Worm (Caenorhabditis elegans) whole organism, young adult: ENCODE results near the gene F49C5.12.

Experiments
- B0336.3 ChIP-seq: fragments of 200-800 bp; sonication (Bioruptor generic); IDR thresholded peaks from 2 replicates; pipeline ENCODE4 v1.3.6; 2022; ENCODE audit warnings: missing genetic modification characterization, missing compliant biosample characterization
- D2030.7 ChIP-seq: fragments of 200-800 bp; sonication (Bioruptor generic); IDR thresholded peaks from 2 replicates; pipeline ENCODE4 v1.3.6; 2022; ENCODE audit warnings: missing genetic modification reagents, missing genetic modification characterization, missing compliant biosample characterization
- F22D6.2 ChIP-seq: sonication (generic microtip); optimal IDR thresholded peaks from 2 replicates; lab custom pipeline; 2016; ENCODE audit warnings: mild to moderate bottlenecking, missing genetic modification characterization, missing compliant biosample characterization
- F37B4.10 ChIP-seq: fragments of 200-800 bp; sonication (Bioruptor generic); IDR thresholded peaks from 2 replicates; pipeline ENCODE4 v1.3.6; 2022; ENCODE audit warnings: missing genetic modification characterization, missing compliant biosample characterization
- F39B2.1 ChIP-seq: fragments of 200-800 bp; sonication (Bioruptor generic); IDR thresholded peaks from 2 replicates; pipeline ENCODE4 v1.3.6; 2022; ENCODE audit warnings: missing genetic modification reagents, missing genetic modification characterization, missing compliant biosample characterization
- F57A8.1 ChIP-seq: fragments of 200-800 bp; sonication (Bioruptor generic); optimal IDR thresholded peaks from 2 replicates; lab custom pipeline; 2018; ENCODE audit warnings: mild to moderate bottlenecking, missing genetic modification characterization, moderate library complexity, missing compliant biosample characterization
- K11D2.4 ChIP-seq: fragments of 200-800 bp; sonication (Bioruptor generic); IDR thresholded peaks from 2 replicates; pipeline ENCODE4 v1.3.6; 2022; ENCODE audit warnings: missing genetic modification reagents, missing genetic modification characterization, missing compliant biosample characterization
- K12H6.12 ChIP-seq: fragments of 200-800 bp; sonication (Bioruptor generic); optimal IDR thresholded peaks from 2 replicates; lab custom pipeline; 2018; ENCODE audit warnings: mild to moderate bottlenecking, missing genetic modification characterization, missing compliant biosample characterization
- T26A5.8 ChIP-seq: sonication (generic microtip); optimal IDR thresholded peaks from 2 replicates; lab custom pipeline; 2016; ENCODE audit warnings: missing genetic modification characterization, missing compliant biosample characterization
- Y53F4B.3 ChIP-seq: fragments of 200-800 bp; sonication (Bioruptor generic); IDR thresholded peaks from 2 replicates; pipeline ENCODE4 v1.3.6; 2022; ENCODE audit warnings: missing genetic modification reagents, missing genetic modification characterization, missing compliant biosample characterization
- Y95B8A.8 ChIP-seq: fragments of 200-800 bp; sonication (Bioruptor generic); IDR thresholded peaks from 2 replicates; pipeline ENCODE4 v1.3.6; 2022; ENCODE audit warnings: missing genetic modification reagents, missing genetic modification characterization, missing compliant biosample characterization
- aptf-2 ChIP-seq: fragments of 200-800 bp; sonication (Bioruptor generic); conservative IDR thresholded peaks from 2 replicates; pipeline ENCODE4 v1.3.6; 2022; ENCODE audit warnings: missing genetic modification reagents, missing genetic modification characterization, missing compliant biosample characterization
- bed-2 ChIP-seq: fragments of 200-800 bp; sonication (Bioruptor generic); IDR thresholded peaks from 2 replicates; pipeline ENCODE4 v1.3.6; 2022; ENCODE audit warnings: missing genetic modification reagents, missing genetic modification characterization, missing compliant biosample characterization
- cebp-2 ChIP-seq: fragments of 200-800 bp; sonication (Bioruptor generic); IDR thresholded peaks from 2 replicates; pipeline ENCODE4 v1.3.6; 2022; ENCODE audit warnings: missing genetic modification characterization, missing compliant biosample characterization
- ceh-40 ChIP-seq: fragments of 200-800 bp; sonication (Bioruptor generic); IDR thresholded peaks from 2 replicates; pipeline ENCODE4 v1.3.6; 2022; ENCODE audit warnings: missing genetic modification characterization, missing compliant biosample characterization
- ceh-58 ChIP-seq: fragments of 200-800 bp; sonication (Bioruptor generic); IDR thresholded peaks from 2 replicates; pipeline ENCODE4 v1.3.6; 2022; ENCODE audit warnings: missing genetic modification characterization, missing compliant biosample characterization
- ceh-79 ChIP-seq: sonication (generic microtip); optimal IDR thresholded peaks from 2 replicates; lab custom pipeline; 2017; ENCODE audit warnings: mild to moderate bottlenecking, missing genetic modification characterization, missing compliant biosample characterization
- chd-7 ChIP-seq: sonication (generic microtip); optimal IDR thresholded peaks from 2 replicates; lab custom pipeline; 2016; ENCODE audit warnings: mild to moderate bottlenecking, missing genetic modification characterization, moderate library complexity, missing compliant biosample characterization
- dox-1 ChIP-seq: fragments of 200-800 bp; sonication (Bioruptor generic); IDR thresholded peaks from 2 replicates; pipeline ENCODE4 v1.3.6; 2022; ENCODE audit warnings: missing genetic modification reagents, missing genetic modification characterization, missing compliant biosample characterization
- dpl-1 ChIP-seq: fragments of 150-350 bp; optimal IDR thresholded peaks from 2 replicates; lab custom pipeline; 2014; ENCODE audit warnings: missing biosample characterization, missing genetic modification reagents, missing genetic modification characterization
- egrh-3 ChIP-seq: fragments of 200-800 bp; sonication (Bioruptor generic); IDR thresholded peaks from 2 replicates; pipeline ENCODE4 v1.3.6; 2022; ENCODE audit warnings: missing genetic modification reagents, missing genetic modification characterization, missing compliant biosample characterization
- ekl-4 ChIP-seq: fragments of 200-800 bp; sonication (Bioruptor generic); IDR thresholded peaks from 2 replicates; pipeline ENCODE4 v1.3.6; 2022; ENCODE audit warnings: missing genetic modification reagents, missing genetic modification characterization, missing compliant biosample characterization
- gei-17 ChIP-seq: fragments of 200-800 bp; sonication (Bioruptor generic); optimal IDR thresholded peaks from 2 replicates; lab custom pipeline; 2018; ENCODE audit warnings: mild to moderate bottlenecking, missing genetic modification characterization, missing compliant biosample characterization
- hlh-12 ChIP-seq: sonication (generic microtip); optimal IDR thresholded peaks from 2 replicates; lab custom pipeline; 2016; ENCODE audit warnings: missing genetic modification characterization, missing compliant biosample characterization
- hlh-26 ChIP-seq: fragments of 200-800 bp; sonication (Bioruptor generic); conservative IDR thresholded peaks from 2 replicates; pipeline ENCODE4 v1.3.6; 2022; ENCODE audit warnings: missing genetic modification reagents, missing genetic modification characterization, missing compliant biosample characterization
- lag-1 ChIP-seq: fragments of 200-800 bp; sonication (Bioruptor generic); IDR thresholded peaks from 2 replicates; pipeline ENCODE4 v1.3.6; 2022; ENCODE audit warnings: missing genetic modification reagents, missing genetic modification characterization, missing compliant biosample characterization
- lin-40 ChIP-seq: sonication (generic microtip); optimal IDR thresholded peaks from 2 replicates; lab custom pipeline; 2016; ENCODE audit warnings: missing genetic modification characterization, mild to moderate bottlenecking, missing compliant biosample characterization, missing genotype, missing genetic modification reagents
- lsl-1 ChIP-seq: fragments of 200-800 bp; sonication (Bioruptor generic); optimal IDR thresholded peaks from 2 replicates; lab custom pipeline; 2018; ENCODE audit warnings: mild to moderate bottlenecking, missing genetic modification characterization, moderate library complexity, missing compliant biosample characterization
- madf-6 ChIP-seq: fragments of 200-800 bp; sonication (Bioruptor generic); IDR thresholded peaks from 2 replicates; pipeline ENCODE4 v1.3.6; 2022; ENCODE audit warnings: missing genetic modification reagents, missing genetic modification characterization, missing compliant biosample characterization
- madf-8 ChIP-seq: fragments of 200-800 bp; sonication (Bioruptor generic); conservative IDR thresholded peaks from 2 replicates; pipeline ENCODE4 v1.3.6; 2022; ENCODE audit warnings: missing genetic modification reagents, missing genetic modification characterization, missing compliant biosample characterization
- repo-1 ChIP-seq: sonication (generic microtip); optimal IDR thresholded peaks from 2 replicates; lab custom pipeline; 2017; ENCODE audit warnings: mild to moderate bottlenecking, missing genetic modification characterization, missing compliant biosample characterization
- rpc-1 ChIP-seq, 2 experiments: fragments of 150-350 bp in 1 of 2; sonication (generic microtip) in 1 of 2; optimal IDR thresholded peaks; 2 replicates each; lab custom pipeline; 2014 to 2018; ENCODE audit warnings: missing biosample characterization in 1 of 2, missing genetic modification characterization in 1 of 2, missing genetic modification reagents in 1 of 2, missing genotype in 1 of 2
- somi-1 ChIP-seq: fragments of 200-800 bp; sonication (Bioruptor generic); optimal IDR thresholded peaks from 2 replicates; lab custom pipeline; 2018; ENCODE audit warnings: mild to moderate bottlenecking, missing genetic modification characterization, missing compliant biosample characterization
- unc-130 ChIP-seq: sonication (generic microtip); optimal IDR thresholded peaks from 2 replicates; lab custom pipeline; 2016; ENCODE audit warnings: missing genetic modification reagents, missing genetic modification characterization, missing compliant biosample characterization
- xnd-1 ChIP-seq: sonication (generic microtip); optimal IDR thresholded peaks from 2 replicates; lab custom pipeline; 2016; ENCODE audit warnings: missing genotype, missing genetic modification reagents, missing genetic modification characterization, missing compliant biosample characterization
- zim-3 ChIP-seq: sonication (generic microtip); optimal IDR thresholded peaks from 2 replicates; lab custom pipeline; 2017; ENCODE audit warnings: mild to moderate bottlenecking, missing genetic modification characterization, moderate library complexity, missing compliant biosample characterization
- ztf-26 ChIP-seq: sonication (generic microtip); optimal IDR thresholded peaks from 2 replicates; lab custom pipeline; 2017; ENCODE audit warnings: missing genetic modification characterization, missing compliant biosample characterization

The F49C5.12 gene

ce11 chrII:12560210-12560609, at the start of gene F49C5.12:
F49C5.12 (minus strand) TSS chrII:12560310.
- no peak for TF ChIP-seq somi-1 (GFP tag; lab: Kevin White, UChicago)
- no peak for TF ChIP-seq egrh-3 (GFP tag; lab: Robert Waterston, UW)
- no peak for TF ChIP-seq ceh-40 (GFP tag; lab: Robert Waterston, UW)
- no peak for TF ChIP-seq T26A5.8 (tag; lab: Kevin White, UChicago)
- TF ChIP-seq K12H6.12 (tag; lab: Kevin White, UChicago): no peak
- no peak for TF ChIP-seq F39B2.1 (GFP tag; lab: Robert Waterston, UW)
- TF ChIP-seq Y95B8A.8 (GFP tag; lab: Robert Waterston, UW): no peak
- no peak for TF ChIP-seq ztf-26 (tag; lab: Kevin White, UChicago)
- TF ChIP-seq unc-130 (GFP tag; lab: Kevin White, UChicago): no peak
- no peak for TF ChIP-seq xnd-1
- no peak for TF ChIP-seq lin-40
- no peak for TF ChIP-seq B0336.3
- TF ChIP-seq chd-7 (tag; lab: Kevin White, UChicago): no peak
- no peak for TF ChIP-seq K11D2.4
- TF ChIP-seq F57A8.1 (GFP tag; lab: Kevin White, UChicago): no peak
- TF ChIP-seq ceh-79 (tag; lab: Kevin White, UChicago): no peak

- TF ChIP-seq hlh-12 (tag; lab: Kevin White, UChicago): no peak
- no peak for TF ChIP-seq madf-6 (GFP tag; lab: Robert Waterston, UW)
- TF ChIP-seq bed-2 (GFP tag; lab: Robert Waterston, UW): no peak
- TF ChIP-seq dox-1: no peak
- no peak for TF ChIP-seq zim-3 (tag; lab: Kevin White, UChicago)
- no peak for TF ChIP-seq F37B4.10
- TF ChIP-seq lsl-1: no peak
- no peak for TF ChIP-seq rpc-1 (optimal IDR thresholded peaks at IDR 0.05; lab: Kevin White, UChicago)
- TF ChIP-seq rpc-1 (tag; optimal IDR thresholded peaks at IDR 0.05; lab: Kevin White, UChicago): no peak
- no peak for TF ChIP-seq dpl-1
These were observed 48.5 kb upstream of the F49C5.12 start, which contains the start of gene Y38E10A.9 for ce11 chrII:12608653-12609052. Y38E10A.9 (plus strand) TSS chrII:12608953.

ce11 chrII:12606900-12607299, 46.8 kb upstream of the F49C5.12 start, which contains the start of gene Y38E10A.8:
Y38E10A.8 (plus strand) TSS chrII:12607200.
- TF ChIP-seq repo-1 (tag; lab: Kevin White, UChicago): no peak
- no peak for TF ChIP-seq lag-1 (GFP tag; lab: Robert Waterston, UW)
- no peak for TF ChIP-seq gei-17 (GFP tag; lab: Kevin White, UChicago)
- TF ChIP-seq F57A8.1 (GFP tag; lab: Kevin White, UChicago): no peak
- no peak for TF ChIP-seq cebp-2
- TF ChIP-seq dox-1: no peak
- no peak for TF ChIP-seq ceh-58
- no peak for TF ChIP-seq Y53F4B.3 (GFP tag; lab: Robert Waterston, UW)
- TF ChIP-seq ekl-4 (GFP tag; lab: Robert Waterston, UW): no peak
- no peak for TF ChIP-seq aptf-2 (GFP tag; lab: Robert Waterston, UW)
- no peak for TF ChIP-seq F22D6.2 (tag; lab: Kevin White, UChicago)
- TF ChIP-seq hlh-26 (GFP tag; lab: Robert Waterston, UW): no peak
- TF ChIP-seq madf-8 (GFP tag; lab: Robert Waterston, UW): no peak
- no peak for TF ChIP-seq D2030.7 (GFP tag; lab: Robert Waterston, UW)
